Worm (Caenorhabditis elegans) whole organism, young adult: Measurements from ENCODE around the gene T06E4.5.

Experiments used
- F39B2.1 ChIP-seq: fragments of 200-800 bp; sonication (Bioruptor generic); IDR thresholded peaks from 2 replicates; pipeline ENCODE4 v1.3.6; 2022; ENCODE audit warnings: missing genetic modification reagents, missing genetic modification characterization, missing compliant biosample characterization
- attf-5 ChIP-seq: fragments of 200-800 bp; sonication (Bioruptor generic); optimal IDR thresholded peaks from 2 replicates; lab custom pipeline; 2018; ENCODE audit warnings: mild to moderate bottlenecking, missing genetic modification characterization, missing compliant biosample characterization

ce11 chrV:9645507-9645906, 14.5 kb downstream of the T06E4.5 start, which contains the start of the genes atl-1 and hcp-2:
- TF ChIP-seq F39B2.1 (no peak), attf-5 (no peak)
